Worm (Caenorhabditis elegans) whole organism, L4 larva: ENCODE measurements around the gene srw-41.
A peak's percentile ranks its signal among the peaks of the same experiment; 100 is the strongest.

ENCODE experiments used
- F26F4.8 ChIP-seq: fragments of 200-800 bp; sonication (Bioruptor generic); conservative IDR thresholded peaks from 2 replicates; pipeline ENCODE4 v1.3.6; 2022; ENCODE audit warnings: missing genetic modification characterization, missing compliant biosample characterization
- F49E8.2 ChIP-seq: sonication (generic microtip); optimal IDR thresholded peaks from 2 replicates; lab custom pipeline; 2016; ENCODE audit warnings: missing compliant biosample characterization, mild to moderate bottlenecking, missing genetic modification characterization, borderline replicate concordance
- T20F7.1 ChIP-seq: fragments of 200-800 bp; sonication (Bioruptor generic); optimal IDR thresholded peaks from 2 replicates; lab custom pipeline; 2018; ENCODE audit warnings: mild to moderate bottlenecking, missing genetic modification characterization, missing compliant biosample characterization
- T26A8.4 ChIP-seq: fragments of 200-800 bp; sonication (Bioruptor generic); IDR thresholded peaks from 2 replicates; pipeline ENCODE4 v1.3.6; 2022; ENCODE audit warnings: missing genetic modification characterization, missing compliant biosample characterization
- aha-1 ChIP-seq: fragments of 150-350 bp; peaks from one replicate; lab custom pipeline; 2014; ENCODE audit warnings: missing biosample characterization, missing genetic modification characterization
- ceh-20 ChIP-seq: fragments of 200-800 bp; sonication (Bioruptor generic); IDR thresholded peaks from 2 replicates; pipeline ENCODE4 v1.3.6; 2022; ENCODE audit warnings: missing genetic modification reagents, missing genetic modification characterization, missing compliant biosample characterization
- ceh-32 ChIP-seq: sonication (generic microtip); optimal IDR thresholded peaks from 2 replicates; lab custom pipeline; 2016; ENCODE audit warnings: mild to moderate bottlenecking, missing genetic modification characterization, missing compliant biosample characterization; ENCODE audit not compliant: poor library complexity
- ceh-44 ChIP-seq: fragments of 200-800 bp; sonication (Bioruptor generic); IDR thresholded peaks from 2 replicates; pipeline ENCODE4 v1.3.6; 2022; ENCODE audit warnings: missing genetic modification reagents, missing genetic modification characterization, missing compliant biosample characterization
- ceh-82 ChIP-seq: sonication (generic microtip); optimal IDR thresholded peaks from 2 replicates; lab custom pipeline; 2017; ENCODE audit warnings: missing biosample characterization, missing genetic modification characterization
- daf-12 ChIP-seq: fragments of 150-350 bp; optimal IDR thresholded peaks from 2 replicates; lab custom pipeline; 2014; ENCODE audit warnings: missing biosample characterization, missing genetic modification reagents, missing genetic modification characterization
- daf-16 ChIP-seq, 3 experiments: sonication (generic microtip); optimal IDR thresholded peaks; 2 replicates each; lab custom pipeline; 2016 to 2017; ENCODE audit warnings: missing genetic modification characterization in 3 of 3, missing genetic modification reagents in 3 of 3, mild to moderate bottlenecking in 2 of 3, missing compliant biosample characterization in 2 of 3, missing biosample characterization in 1 of 3, moderate library complexity in 1 of 3
- dmd-6 ChIP-seq: fragments of 200-800 bp; sonication (Bioruptor generic); IDR thresholded peaks from 2 replicates; pipeline ENCODE4 v1.3.6; 2022; ENCODE audit warnings: missing genetic modification reagents, missing genetic modification characterization, missing compliant biosample characterization
- egl-43 ChIP-seq: fragments of 200-800 bp; sonication (Bioruptor generic); IDR thresholded peaks from 2 replicates; pipeline ENCODE4 v1.3.6; 2022; ENCODE audit warnings: missing genetic modification reagents, missing genetic modification characterization, missing compliant biosample characterization
- hmg-1.1 ChIP-seq: fragments of 200-800 bp; sonication (Bioruptor generic); IDR thresholded peaks from 2 replicates; pipeline ENCODE4 v1.3.6; 2022; ENCODE audit warnings: missing genetic modification reagents, missing genetic modification characterization, missing compliant biosample characterization
- lim-7 ChIP-seq: fragments of 200-800 bp; sonication (Bioruptor generic); IDR thresholded peaks from 2 replicates; pipeline ENCODE4 v1.3.6; 2022; ENCODE audit warnings: missing genetic modification characterization, missing compliant biosample characterization
- lin-13 ChIP-seq: fragments of 150-350 bp; optimal IDR thresholded peaks from 2 replicates; lab custom pipeline; 2014; ENCODE audit warnings: missing biosample characterization, missing genetic modification reagents, missing genetic modification characterization
- lin-15B ChIP-seq: fragments of 150-350 bp; sonication (generic microtip); optimal IDR thresholded peaks from 3 replicates; lab custom pipeline; 2014; ENCODE audit warnings: missing biosample characterization, missing genetic modification characterization
- madf-5 ChIP-seq, 2 experiments: fragments of 200-800 bp; sonication (Bioruptor generic); IDR thresholded peaks; 2 replicates each; pipeline ENCODE4 v1.3.6; 2022; ENCODE audit warnings: missing compliant biosample characterization in 2 of 2, missing genetic modification characterization in 2 of 2
- madf-9 ChIP-seq: fragments of 200-800 bp; sonication (Bioruptor generic); conservative IDR thresholded peaks from 2 replicates; pipeline ENCODE4 v1.3.6; 2022; ENCODE audit warnings: missing genetic modification reagents, missing genetic modification characterization, missing compliant biosample characterization
- mes-2 ChIP-seq: sonication (generic microtip); optimal IDR thresholded peaks from 2 replicates; lab custom pipeline; 2016; ENCODE audit warnings: missing genotype, mild to moderate bottlenecking, missing genetic modification characterization, missing compliant biosample characterization; ENCODE audit not compliant: poor library complexity, severe bottlenecking
- nhr-10 ChIP-seq: fragments of 150-350 bp; optimal IDR thresholded peaks from 2 replicates; lab custom pipeline; 2014; ENCODE audit warnings: missing biosample characterization, missing genetic modification characterization
- nhr-102 ChIP-seq: sonication (generic microtip); optimal IDR thresholded peaks from 2 replicates; lab custom pipeline; 2016; ENCODE audit warnings: mild to moderate bottlenecking, missing genetic modification characterization, moderate library complexity, missing compliant biosample characterization
- nhr-111 ChIP-seq: fragments of 200-800 bp; sonication (Bioruptor generic); optimal IDR thresholded peaks from 2 replicates; lab custom pipeline; 2018; ENCODE audit warnings: mild to moderate bottlenecking, missing genetic modification characterization, missing compliant biosample characterization
- nhr-41 ChIP-seq: fragments of 200-800 bp; sonication (Bioruptor generic); IDR thresholded peaks from 2 replicates; pipeline ENCODE4 v1.3.6; 2022; ENCODE audit warnings: missing genetic modification reagents, missing genetic modification characterization, missing compliant biosample characterization
- nhr-48 ChIP-seq: sonication (generic microtip); optimal IDR thresholded peaks from 2 replicates; lab custom pipeline; 2016; ENCODE audit warnings: mild to moderate bottlenecking, missing genetic modification characterization, missing compliant biosample characterization
- php-3 ChIP-seq: fragments of 200-800 bp; sonication (Bioruptor generic); IDR thresholded peaks from 2 replicates; pipeline ENCODE4 v1.3.6; 2022; ENCODE audit warnings: missing genetic modification reagents, missing genetic modification characterization, missing compliant biosample characterization
- set-16 ChIP-seq: fragments of 200-800 bp; sonication (Bioruptor generic); IDR thresholded peaks from 2 replicates; pipeline ENCODE4 v1.3.6; 2022; ENCODE audit warnings: missing genetic modification reagents, missing genetic modification characterization, missing compliant biosample characterization
- spr-3 ChIP-seq: fragments of 200-800 bp; sonication (Bioruptor generic); optimal IDR thresholded peaks from 2 replicates; lab custom pipeline; 2018; ENCODE audit warnings: mild to moderate bottlenecking, missing genetic modification characterization, missing compliant biosample characterization
- unc-130 ChIP-seq: sonication (generic microtip); optimal IDR thresholded peaks from 2 replicates; lab custom pipeline; 2016; ENCODE audit warnings: missing genetic modification reagents, missing genetic modification characterization, missing compliant biosample characterization
- unc-62 ChIP-seq, 3 experiments: fragments of 150-350 bp in 1 of 3; sonication (generic microtip); optimal IDR thresholded peaks in 2 of 3; peaks in 1 of 3; 1 replicate in 1 of 3; 2 replicates in 2 of 3; lab custom pipeline; 2014 to 2017; ENCODE audit warnings: missing biosample characterization in 3 of 3, missing genetic modification characterization in 3 of 3, missing genetic modification reagents in 3 of 3, missing genotype in 1 of 3
- zag-1 ChIP-seq: fragments of 150-350 bp; optimal IDR thresholded peaks from 2 replicates; lab custom pipeline; 2014; ENCODE audit warnings: missing biosample characterization, missing genetic modification characterization
- zfp-2 ChIP-seq: sonication (generic microtip); optimal IDR thresholded peaks from 2 replicates; lab custom pipeline; 2016; ENCODE audit warnings: mild to moderate bottlenecking, missing genetic modification characterization, missing compliant biosample characterization
- ztf-11 ChIP-seq: fragments of 150-350 bp; optimal IDR thresholded peaks from 2 replicates; lab custom pipeline; 2014; ENCODE audit warnings: missing biosample characterization, missing genetic modification characterization

Gene srw-41

ce11 chrV:16735518-16735917, 38.2 kb downstream of the srw-41 start, which contains the start of the genes clec-38 and clec-34:
Gene clec-38, minus strand, starts transcription at chrV:16735618.
Gene clec-34, plus strand, starts transcription at chrV:16735765.
- TF ChIP-seq F26F4.8 (GFP tag; lab: Robert Waterston, UW) (no peak), unc-62 (GFP tag; optimal IDR thresholded peaks at IDR 0.05 in 1 of 2; lab: Kevin White, UChicago) (peak in 1 of 2 experiments; percentile 4), unc-62 (tag; optimal IDR thresholded peaks at IDR 0.05; lab: Kevin White, UChicago) (no peak), lim-7 (GFP tag; lab: Robert Waterston, UW) (no peak)

ce11 chrV:16739100-16739499, 41.8 kb downstream of the srw-41 start, which contains the start of the genes clec-29 and clec-39:
Gene clec-29, minus strand, starts transcription at chrV:16739200.
Gene clec-39, plus strand, starts transcription at chrV:16739268.
- TF ChIP-seq daf-16 (GFP tag; optimal IDR thresholded peaks at IDR 0.05; lab: Kevin White, UChicago) (no peak), daf-16 (tag; optimal IDR thresholded peaks at IDR 0.05; lab: Kevin White, UChicago) (no peak), nhr-10 (no peak), zfp-2 (tag; lab: Kevin White, UChicago) (no peak), daf-12 (tag; lab: Kevin White, UChicago) (no peak), nhr-111 (GFP tag; lab: Kevin White, UChicago) (no peak), ceh-82 (tag; lab: Kevin White, UChicago) (no peak), dmd-6 (GFP tag; lab: Robert Waterston, UW) (no peak), mes-2 (tag; lab: Kevin White, UChicago) (no peak), T26A8.4 (GFP tag; lab: Robert Waterston, UW) (no peak), lin-13 (no peak), T20F7.1 (no peak), F49E8.2 (tag; lab: Kevin White, UChicago) (no peak), php-3 (GFP tag; lab: Robert Waterston, UW) (no peak), spr-3 (no peak)
- TF ChIP-seq, all 104 proteins: peak for 0

ce11 chrV:16742123-16742522, 44.8 kb downstream of the srw-41 start, which contains the start of gene T25E12.6:
Gene T25E12.6, plus strand, starts transcription at chrV:16742423.
- TF ChIP-seq ceh-32 (tag; lab: Kevin White, UChicago) (no peak), madf-9 (GFP tag; lab: Robert Waterston, UW) (no peak), aha-1 (peak; percentile 67), hmg-1.1 (no peak)
- TF ChIP-seq, all 104 proteins: peak for 1

ce11 chrV:16744783-16745182, 47.5 kb downstream of the srw-41 start:
- TF ChIP-seq F49E8.2 (tag; lab: Kevin White, UChicago) (peak; percentile 1), ceh-44 (GFP tag; lab: Robert Waterston, UW) (no peak), egl-43 (no peak), ceh-20 (GFP tag; lab: Robert Waterston, UW) (no peak), zag-1 (no peak), nhr-41 (GFP tag; lab: Robert Waterston, UW) (no peak), nhr-102 (tag; lab: Kevin White, UChicago) (no peak), nhr-48 (tag; lab: Kevin White, UChicago) (no peak), madf-5 (GFP tag; IDR thresholded peaks at IDR 0.05; lab: Robert Waterston, UW) (0 out of 4 replicates have a peak, but pooled peaks of 1 of the 2 experiments have one; percentile 57), ztf-11 (tag; lab: Kevin White, UChicago) (no peak), unc-130 (peak; percentile 16)
- TF ChIP-seq, all 104 proteins: peak for 3

- TF ChIP-seq set-16 (GFP tag; lab: Robert Waterston, UW) = peak; percentile 75
- TF ChIP-seq lin-15B = no peak
- peak; percentile 85 for TF ChIP-seq aha-1
These were observed 47.9 kb downstream of the srw-41 start for ce11 chrV:16745214-16745613.
